Worm (Caenorhabditis elegans): Measurements from ENCODE around the gene fln-1.

The fln-1 gene

DNA sequence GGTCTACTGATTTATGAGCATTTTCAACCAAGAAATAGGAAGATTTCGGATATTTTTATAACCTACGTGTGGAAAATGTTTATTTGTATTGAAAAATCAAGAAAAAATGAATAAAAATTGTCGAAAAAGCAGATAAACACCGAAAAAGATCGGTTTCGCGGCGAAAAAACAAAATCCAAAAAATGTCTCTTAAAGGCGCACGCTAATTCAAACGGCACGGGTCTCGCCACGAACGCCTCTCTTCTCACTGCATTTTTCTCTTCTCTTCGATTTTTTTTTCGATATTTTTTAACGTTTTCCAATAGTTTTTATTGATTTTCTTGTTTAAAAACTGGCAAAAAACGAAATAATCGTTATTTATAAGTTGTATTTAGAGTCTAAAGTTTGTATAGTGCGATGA lies 49.7 kb upstream of the fln-1 start (continued):
- TF ChIP-seq rec-8 (tag; optimal IDR thresholded peaks at IDR 0.05) (no peak), ceh-91 (GFP tag; IDR thresholded peaks at IDR 0.05) (peak; percentile 37; the same call in 1 of the 2 replicates), rcor-1 (GFP tag; IDR thresholded peaks at IDR 0.05) (0 out of 2 replicates have a peak, but pooled peaks have one; percentile 21), pbrm-1 (GFP tag; IDR thresholded peaks at IDR 0.05) (0 out of 2 replicates have a peak, but pooled peaks have one; percentile 20), D2030.7 (GFP tag; IDR thresholded peaks at IDR 0.05) (peak; percentile 75), fkh-3 (tag; optimal IDR thresholded peaks at IDR 0.05) (no peak), pha-4 (tag; optimal IDR thresholded peaks at IDR 0.05) (no peak), akir-1 (GFP tag; optimal IDR thresholded peaks at IDR 0.05) (no peak), ztf-22 (GFP tag; optimal IDR thresholded peaks at IDR 0.05) (no peak), nhr-120 (GFP tag; IDR thresholded peaks at IDR 0.05) (no peak), ztf-6 (GFP tag; IDR thresholded peaks at IDR 0.05) (no peak), him-1 (tag; optimal IDR thresholded peaks at IDR 0.05) (no peak), F37B4.10 (GFP tag; IDR thresholded peaks at IDR 0.05) (no peak), ama-1 (optimal IDR thresholded peaks at IDR 0.05) (no peak), ama-1 (GFP tag; optimal IDR thresholded peaks at IDR 0.05) (no peak), atf-7 (tag; optimal IDR thresholded peaks at IDR 0.05) (no peak), cebp-1 (GFP tag; IDR thresholded peaks at IDR 0.05) (no peak), cebp-1 (tag; optimal IDR thresholded peaks at IDR 0.05) (no peak), ZK185.1 (tag; optimal IDR thresholded peaks at IDR 0.05; ENCODE audit: poor library complexity, severe bottlenecking) (no peak), sea-2 (GFP tag; IDR thresholded peaks at IDR 0.05) (no peak), nhr-179 (tag; optimal IDR thresholded peaks at IDR 0.05) (no peak), let-526 (GFP tag; IDR thresholded peaks at IDR 0.05) (no peak), Y79H2A.3 (GFP tag; conservative IDR thresholded peaks at IDR 0.05) (no peak), chd-7 (tag; optimal IDR thresholded peaks at IDR 0.05) (no peak), madf-8 (GFP tag; conservative IDR thresholded peaks at IDR 0.05) (no peak; the same call in 1 of the 2 replicates), F39B2.1 (GFP tag; IDR thresholded peaks at IDR 0.05) (no peak), B0019.2 (GFP tag; conservative IDR thresholded peaks at IDR 0.05) (no peak), B0261.1 (tag; optimal IDR thresholded peaks at IDR 0.05) (no peak)

- TF ChIP-seq mel-28 (tag; optimal IDR thresholded peaks at IDR 0.05; ENCODE audit: borderline replicate concordance) (no peak), F22D6.2 (tag; optimal IDR thresholded peaks at IDR 0.05) (no peak), attf-3 (GFP tag; conservative IDR thresholded peaks at IDR 0.05) (no peak), Y67H2A.10 (GFP tag; conservative IDR thresholded peaks at IDR 0.05) (no peak), xnd-1 (tag; optimal IDR thresholded peaks at IDR 0.05) (no peak), F57C9.4 (tag; optimal IDR thresholded peaks at IDR 0.05) (no peak), him-1 (tag; optimal IDR thresholded peaks at IDR 0.05) (no peak), dox-1 (GFP tag; IDR thresholded peaks at IDR 0.05) (no peak), snpc-4 (GFP tag; optimal IDR thresholded peaks at IDR 0.05) (no peak), snpc-4 (tag; optimal IDR thresholded peaks at IDR 0.05) (no peak)
Measured at ce11 chrIV:425052-425451, 49.2 kb upstream of the fln-1 start, which contains the start of gene daf-18. Gene daf-18 (minus strand): TSS chrIV:425177.

DNA sequence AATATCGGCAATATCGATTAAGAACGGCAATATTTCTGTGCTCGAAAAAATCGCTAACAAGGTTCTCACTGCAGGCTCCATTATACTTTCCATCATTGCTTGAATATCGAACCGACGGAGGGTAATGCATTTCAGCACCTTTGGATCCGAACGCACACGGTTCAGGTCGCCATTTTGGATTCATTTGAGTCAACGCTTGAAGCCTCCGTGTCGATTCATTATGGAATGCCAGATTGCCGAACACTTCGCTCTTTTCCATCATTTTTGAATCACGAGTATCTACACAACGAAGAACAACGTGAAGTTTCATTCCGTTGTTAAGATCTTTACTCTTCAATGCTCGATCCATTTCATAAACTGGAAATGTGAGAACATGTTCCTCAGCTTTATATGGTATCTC lies 46.3 kb upstream of the fln-1 start:
- TF ChIP-seq ceh-79 (tag; optimal IDR thresholded peaks at IDR 0.05) (no peak), lin-26 (GFP tag; IDR thresholded peaks at IDR 0.05) (0 out of 2 replicates have a peak, but pooled peaks have one; percentile 35)

Data from whole organism, young adult.